Fruit fly (Drosophila melanogaster) whole organism, embryonic: Measurements from ENCODE around the gene RpL6.

ENCODE experiments used
- ATbp ChIP-seq: fragments of 200-800 bp; sonication (Bioruptor generic); optimal IDR thresholded peaks from 2 replicates; lab custom pipeline; 2017; ENCODE audit warnings: missing biosample characterization, mild to moderate bottlenecking, missing genetic modification characterization, missing genetic modification reagents
- Ada2b ChIP-seq: fragments of 200-800 bp; sonication (Bioruptor generic); IDR thresholded peaks from 2 replicates; pipeline ENCODE4 v1.3.6; 2022; ENCODE audit warnings: missing biosample characterization, missing genetic modification characterization
- Adf1 ChIP-seq: fragments of 200-800 bp; sonication (Bioruptor generic); IDR thresholded peaks from 2 replicates; pipeline ENCODE4 v1.3.6; 2022; ENCODE audit warnings: missing biosample characterization, missing genetic modification characterization
- Antp ChIP-seq: fragments of 200-800 bp; sonication (Bioruptor generic); optimal IDR thresholded peaks from 3 replicates; lab custom pipeline; 2016; ENCODE audit warnings: missing biosample characterization, missing genetic modification characterization
- CG10565 ChIP-seq: fragments of 200-800 bp; sonication (Bioruptor generic); optimal IDR thresholded peaks from 3 replicates; lab custom pipeline; 2016; ENCODE audit warnings: missing biosample characterization, mild to moderate bottlenecking, missing genetic modification characterization
- CG10654 ChIP-seq: fragments of 200-800 bp; sonication (Bioruptor generic); optimal IDR thresholded peaks from 2 replicates; lab custom pipeline; 2016; ENCODE audit warnings: missing biosample characterization, missing genetic modification characterization
- CG11696 ChIP-seq: fragments of 200-800 bp; sonication (Bioruptor generic); IDR thresholded peaks from 2 replicates; pipeline ENCODE4 v1.3.6; 2022; ENCODE audit warnings: missing biosample characterization, missing genetic modification characterization
- CG12299 ChIP-seq: fragments of 200-800 bp; sonication (Bioruptor generic); optimal IDR thresholded peaks from 2 replicates; lab custom pipeline; 2018; ENCODE audit warnings: missing biosample characterization, mild to moderate bottlenecking, missing genetic modification characterization
- CG1233 ChIP-seq: fragments of 200-800 bp; sonication (Bioruptor generic); optimal IDR thresholded peaks from 4 replicates; lab custom pipeline; 2018; ENCODE audit warnings: missing biosample characterization, mild to moderate bottlenecking, missing genetic modification characterization
- CG12659 ChIP-seq: fragments of 200-800 bp; sonication (Bioruptor generic); optimal IDR thresholded peaks from 3 replicates; lab custom pipeline; 2017; ENCODE audit warnings: mild to moderate bottlenecking, missing biosample characterization, missing genetic modification reagents, missing genetic modification characterization
- CG13894 ChIP-seq: fragments of 200-800 bp; sonication (Bioruptor generic); optimal IDR thresholded peaks from 3 replicates; lab custom pipeline; 2018; ENCODE audit warnings: missing biosample characterization, mild to moderate bottlenecking, missing genetic modification characterization, moderate library complexity
- CG14710 ChIP-seq: fragments of 200-800 bp; sonication (Bioruptor generic); optimal IDR thresholded peaks from 3 replicates; lab custom pipeline; 2019; ENCODE audit warnings: missing biosample characterization, mild to moderate bottlenecking, missing genetic modification characterization, moderate library complexity
- CG16779 ChIP-seq: fragments of 200-800 bp; sonication (Bioruptor generic); IDR thresholded peaks from 2 replicates; pipeline ENCODE4 v1.3.6; 2022; ENCODE audit warnings: missing biosample characterization, missing genetic modification characterization
- CG16863 ChIP-seq: fragments of 200-800 bp; sonication (Bioruptor generic); optimal IDR thresholded peaks from 3 replicates; lab custom pipeline; 2016; ENCODE audit warnings: missing biosample characterization, missing genetic modification characterization
- CG17186 ChIP-seq: fragments of 200-800 bp; sonication (Bioruptor generic); optimal IDR thresholded peaks from 3 replicates; lab custom pipeline; 2017; ENCODE audit warnings: missing biosample characterization, missing genetic modification reagents, missing genetic modification characterization
- CG17361 ChIP-seq: fragments of 200-800 bp; sonication (Bioruptor generic); IDR thresholded peaks from 3 replicates; pipeline ENCODE4 v1.3.6; 2022; ENCODE audit warnings: missing biosample characterization, missing genetic modification characterization
- CG18476 ChIP-seq: fragments of 200-800 bp; sonication (Bioruptor generic); optimal IDR thresholded peaks from 2 replicates; lab custom pipeline; 2016; ENCODE audit warnings: missing biosample characterization, mild to moderate bottlenecking, missing genetic modification characterization
- CG2202 ChIP-seq: fragments of 200-800 bp; sonication (Bioruptor generic); optimal IDR thresholded peaks from 2 replicates; lab custom pipeline; 2018; ENCODE audit warnings: missing biosample characterization, mild to moderate bottlenecking, missing genetic modification characterization
- CG2889 ChIP-seq: fragments of 200-800 bp; sonication (Bioruptor generic); IDR thresholded peaks from 3 replicates; pipeline ENCODE4 v1.3.6; 2022; ENCODE audit warnings: missing biosample characterization, missing genetic modification characterization
- CG32767 ChIP-seq: fragments of 200-800 bp; sonication (Bioruptor generic); IDR thresholded peaks from 2 replicates; pipeline ENCODE4 v1.3.6; 2022; ENCODE audit warnings: missing biosample characterization, missing genetic modification characterization
- CG33557 ChIP-seq: fragments of 200-800 bp; sonication (Bioruptor generic); optimal IDR thresholded peaks from 2 replicates; lab custom pipeline; 2019; ENCODE audit warnings: missing biosample characterization, mild to moderate bottlenecking, missing genetic modification characterization, moderate library complexity
- CG34376 ChIP-seq: fragments of 200-800 bp; sonication (Bioruptor generic); optimal IDR thresholded peaks from 2 replicates; lab custom pipeline; 2018; ENCODE audit warnings: missing biosample characterization, mild to moderate bottlenecking, missing genetic modification characterization
- CG6175 ChIP-seq: fragments of 200-800 bp; sonication (Bioruptor generic); IDR thresholded peaks from 3 replicates; pipeline ENCODE4 v1.3.6; 2022; ENCODE audit warnings: missing biosample characterization, missing genetic modification characterization
- CG7963 ChIP-seq: fragments of 200-800 bp; sonication (Bioruptor generic); IDR thresholded peaks from 3 replicates; pipeline ENCODE4 v1.3.6; 2022; ENCODE audit warnings: missing biosample characterization, missing genetic modification characterization; ENCODE audit not compliant: partially characterized antibody
- CG7987 ChIP-seq: fragments of 200-800 bp; sonication (Bioruptor generic); optimal IDR thresholded peaks from 2 replicates; lab custom pipeline; 2018; ENCODE audit warnings: missing biosample characterization, mild to moderate bottlenecking, missing genetic modification characterization, moderate library complexity
- CG8388 ChIP-seq: fragments of 200-800 bp; sonication (Bioruptor generic); optimal IDR thresholded peaks from 2 replicates; lab custom pipeline; 2019; ENCODE audit warnings: missing biosample characterization, mild to moderate bottlenecking, missing genetic modification characterization, moderate library complexity
- Chrac-16 ChIP-seq: fragments of 200-800 bp; sonication (Bioruptor generic); optimal IDR thresholded peaks from 3 replicates; lab custom pipeline; 2016; ENCODE audit warnings: missing biosample characterization, missing genetic modification characterization
- Fer2 ChIP-seq: fragments of 200-800 bp; sonication (Bioruptor generic); optimal IDR thresholded peaks from 2 replicates; lab custom pipeline; 2018; ENCODE audit warnings: missing biosample characterization, mild to moderate bottlenecking, missing genetic modification characterization, moderate library complexity
- GATAe ChIP-seq: fragments of 200-800 bp; sonication (Bioruptor generic); conservative IDR thresholded peaks from 2 replicates; pipeline ENCODE4 v1.3.6; 2022; ENCODE audit warnings: missing biosample characterization, missing genetic modification characterization
- NC2α ChIP-seq: fragments of 200-800 bp; sonication (Bioruptor generic); optimal IDR thresholded peaks from 2 replicates; lab custom pipeline; 2016; ENCODE audit warnings: missing biosample characterization, missing genetic modification characterization
- NC2β ChIP-seq: fragments of 200-800 bp; sonication (Bioruptor generic); optimal IDR thresholded peaks from 2 replicates; lab custom pipeline; 2016; ENCODE audit warnings: missing biosample characterization, missing genetic modification characterization
- NFAT ChIP-seq: fragments of 200-800 bp; sonication (Bioruptor generic); IDR thresholded peaks from 2 replicates; pipeline ENCODE4 v1.3.6; 2022; ENCODE audit warnings: missing biosample characterization, missing genetic modification characterization
- Nf-YC ChIP-seq: fragments of 200-800 bp; optimal IDR thresholded peaks from 3 replicates; lab custom pipeline; 2019; ENCODE audit warnings: missing biosample characterization, mild to moderate bottlenecking, missing genetic modification characterization, moderate library complexity
- Taf1 ChIP-seq: fragments of 200-800 bp; sonication (Bioruptor generic); IDR thresholded peaks from 2 replicates; pipeline ENCODE4 v1.3.6; 2022; ENCODE audit warnings: missing biosample characterization, missing genetic modification characterization
- bbx ChIP-seq: fragments of 200-800 bp; sonication (Bioruptor generic); IDR thresholded peaks from 2 replicates; pipeline ENCODE4 v1.3.6; 2022; ENCODE audit warnings: missing biosample characterization, missing genetic modification characterization; ENCODE audit not compliant: partially characterized antibody
- btn ChIP-seq: fragments of 200-800 bp; sonication (Bioruptor generic); optimal IDR thresholded peaks from 2 replicates; lab custom pipeline; 2016; ENCODE audit warnings: missing biosample characterization, missing genetic modification characterization
- chif ChIP-seq, 2 experiments: fragments of 200-800 bp; sonication (Bioruptor generic); optimal IDR thresholded peaks; 3 replicates each; lab custom pipeline; 2016; ENCODE audit warnings: missing biosample characterization in 2 of 2, missing genetic modification characterization in 2 of 2
- crol ChIP-seq: fragments of 200-800 bp; sonication (Bioruptor generic); IDR thresholded peaks from 2 replicates; pipeline ENCODE4 v1.3.6; 2022; ENCODE audit warnings: missing biosample characterization, missing genetic modification characterization
- gem ChIP-seq: fragments of 200-800 bp; sonication (Bioruptor generic); optimal IDR thresholded peaks from 2 replicates; lab custom pipeline; 2019; ENCODE audit warnings: missing biosample characterization, mild to moderate bottlenecking, missing genetic modification characterization, moderate library complexity
- gsb ChIP-seq: fragments of 200-800 bp; sonication (Bioruptor generic); IDR thresholded peaks from 2 replicates; pipeline ENCODE4 v1.3.6; 2022; ENCODE audit warnings: missing biosample characterization, missing genetic modification characterization
- hkb ChIP-seq, 2 experiments: fragments of 200-800 bp in 1 of 2; fragments of >200 bp in 1 of 2; sonication (Bioruptor generic) in 1 of 2; IDR thresholded peaks in 1 of 2; optimal IDR thresholded peaks in 1 of 2; 2 replicates each; pipeline versions ENCODE4 v1.3.6 to Lab custom; 2017 to 2022; ENCODE audit warnings: missing biosample characterization in 1 of 2, missing genetic modification characterization in 1 of 2
- insv ChIP-seq, 2 experiments: fragments of 200-800 bp; sonication (Bioruptor generic); optimal IDR thresholded peaks; 3 replicates each; lab custom pipeline; 2016 to 2018; ENCODE audit warnings: missing biosample characterization in 2 of 2, missing genetic modification characterization in 2 of 2
- lab ChIP-seq: fragments of 200-800 bp; sonication (Bioruptor generic); optimal IDR thresholded peaks from 3 replicates; lab custom pipeline; 2017; ENCODE audit warnings: missing biosample characterization, missing genetic modification characterization, mild to moderate bottlenecking, moderate library complexity, missing genetic modification reagents
- lilli ChIP-seq: fragments of 200-800 bp; sonication (Bioruptor generic); optimal IDR thresholded peaks from 3 replicates; lab custom pipeline; 2016; ENCODE audit warnings: missing biosample characterization, missing genetic modification characterization
- lola ChIP-seq, 3 experiments: fragments of >200 bp in 2 of 3; fragments of 200-800 bp in 1 of 3; sonication (Bioruptor generic) in 1 of 3; optimal IDR thresholded peaks; 2 replicates each; lab custom pipeline; 2017 to 2019; ENCODE audit warnings: missing biosample characterization in 3 of 3, missing genetic modification characterization in 3 of 3, mild to moderate bottlenecking in 1 of 3, moderate library complexity in 1 of 3
- maf-S ChIP-seq: fragments of 200-800 bp; sonication (Bioruptor generic); optimal IDR thresholded peaks from 2 replicates; lab custom pipeline; 2016; ENCODE audit warnings: missing biosample characterization, missing genetic modification characterization
- mld ChIP-seq: fragments of 200-800 bp; sonication (Bioruptor generic); IDR thresholded peaks from 3 replicates; pipeline ENCODE4 v1.3.6; 2022; ENCODE audit warnings: missing biosample characterization, missing genetic modification characterization; ENCODE audit not compliant: partially characterized antibody
- slbo ChIP-seq: fragments of 200-800 bp; sonication (Bioruptor generic); IDR thresholded peaks from 2 replicates; pipeline ENCODE4 v1.3.6; 2022; ENCODE audit warnings: missing biosample characterization, missing genetic modification characterization
- sug ChIP-seq: fragments of 200-800 bp; optimal IDR thresholded peaks from 2 replicates; lab custom pipeline; 2019; ENCODE audit warnings: missing biosample characterization, mild to moderate bottlenecking, missing genetic modification characterization, moderate library complexity
- tll ChIP-seq, 2 experiments: fragments of 200-800 bp in 1 of 2; fragments of >200 bp in 1 of 2; sonication (Bioruptor generic) in 1 of 2; optimal IDR thresholded peaks; 2 replicates each; lab custom pipeline; 2017 to 2019; ENCODE audit warnings: missing biosample characterization in 2 of 2, missing genetic modification characterization in 2 of 2, mild to moderate bottlenecking in 1 of 2, moderate library complexity in 1 of 2
- zen ChIP-seq: fragments of 200-800 bp; sonication (Bioruptor generic); optimal IDR thresholded peaks from 3 replicates; lab custom pipeline; 2018; ENCODE audit warnings: missing biosample characterization, mild to moderate bottlenecking, missing genetic modification characterization, moderate library complexity

RpL6 gene

DNA sequence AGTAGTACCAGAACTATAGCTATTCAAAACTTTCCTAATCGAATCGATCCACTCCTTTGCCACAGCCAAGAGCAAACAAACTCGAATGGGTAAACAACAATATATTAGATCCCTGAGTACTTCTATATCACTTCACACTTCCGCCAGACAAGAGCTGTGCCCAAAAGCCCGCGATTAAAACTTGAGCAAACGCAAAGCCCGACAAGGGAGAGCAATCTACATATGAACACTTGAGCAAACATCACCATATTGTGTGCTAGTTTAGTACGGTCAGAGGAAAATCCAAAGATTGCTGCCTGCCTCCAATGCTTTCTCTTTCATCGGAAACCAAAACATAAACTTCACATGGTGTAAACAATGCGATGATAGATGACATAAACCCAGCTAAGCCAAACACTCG lies 7.7 kb upstream of the RpL6 start (continued):
- no peak for TF ChIP-seq Antp (GFP tag; lab: Kevin White, UChicago)
- TF ChIP-seq CG8388 (GFP tag; lab: Kevin White, UChicago), result no peak
- no peak for TF ChIP-seq gsb (GFP tag; lab: Robert Waterston, UW)
- TF ChIP-seq CG16863 (GFP tag; lab: Kevin White, UChicago), result no peak
- no peak for TF ChIP-seq sug (tag; lab: Kevin White, UChicago)
- TF ChIP-seq Nf-YC, result peak; percentile 3
- no peak for TF ChIP-seq Adf1 (GFP tag; lab: Robert Waterston, UW)
- TF ChIP-seq CG7963 (GFP tag; lab: Robert Waterston, UW), result no peak
- TF ChIP-seq CG7987, result no peak
- no peak for TF ChIP-seq CG17186 (GFP tag; lab: Kevin White, UChicago)
- TF ChIP-seq lab (GFP tag; lab: Kevin White, UChicago), result peak; percentile 36
- no peak for TF ChIP-seq CG33557 (GFP tag; lab: Kevin White, UChicago)
- TF ChIP-seq GATAe, result no peak
- TF ChIP-seq crol, result no peak
- no peak for TF ChIP-seq CG10565 (GFP tag; lab: Kevin White, UChicago)
- no peak for TF ChIP-seq CG1233 (GFP tag; lab: Kevin White, UChicago)
- TF ChIP-seq CG14710 (tag; lab: Kevin White, UChicago), result no peak
- no peak for TF ChIP-seq chif (GFP tag; optimal IDR thresholded peaks at IDR 0.05; lab: Kevin White, UChicago)
- TF ChIP-seq gem (tag; lab: Kevin White, UChicago), result no peak
- TF ChIP-seq ATbp (GFP tag; lab: Kevin White, UChicago), result peak; percentile 61
- no peak for TF ChIP-seq zen (tag; lab: Kevin White, UChicago)
- no peak for TF ChIP-seq maf-S (GFP tag; lab: Kevin White, UChicago)
- TF ChIP-seq NC2β, result no peak
- TF ChIP-seq NFAT, result no peak
- TF ChIP-seq CG12299 (tag; lab: Kevin White, UChicago), result no peak
- TF ChIP-seq NC2α (GFP tag; lab: Kevin White, UChicago), result no peak
- TF ChIP-seq Chrac-16 (GFP tag; lab: Kevin White, UChicago), result no peak
- no peak for TF ChIP-seq CG17361 (GFP tag; lab: Robert Waterston, UW)
- TF ChIP-seq lola (GFP tag; optimal IDR thresholded peaks at IDR 0.05; lab: Kevin White, UChicago), result no peak
- no peak for TF ChIP-seq CG2202 (tag; lab: Kevin White, UChicago)
- TF ChIP-seq bbx (GFP tag; lab: Robert Waterston, UW), result no peak
- no peak for TF ChIP-seq mld (GFP tag; lab: Robert Waterston, UW)
- TF ChIP-seq tll (GFP tag; optimal IDR thresholded peaks at IDR 0.05; lab: Kevin White, UChicago), result no peak
- TF ChIP-seq hkb (optimal IDR thresholded peaks at IDR 0.05; lab: Kevin White, UChicago), result no peak
- no peak for TF ChIP-seq hkb (GFP tag; IDR thresholded peaks at IDR 0.05; lab: Robert Waterston, UW)
- TF ChIP-seq CG12659 (GFP tag; lab: Kevin White, UChicago), result no peak
- peak; percentile 15 for TF ChIP-seq CG13894 (tag; lab: Kevin White, UChicago)
- TF ChIP-seq CG10654, result no peak
- TF ChIP-seq CG34376 (GFP tag; lab: Kevin White, UChicago), result peak; percentile 9
- no peak for TF ChIP-seq slbo (GFP tag; lab: Robert Waterston, UW)
- no peak for TF ChIP-seq insv (GFP tag; optimal IDR thresholded peaks at IDR 0.05; lab: Kevin White, UChicago)
- no peak for TF ChIP-seq Fer2 (tag; lab: Kevin White, UChicago)
- TF ChIP-seq CG6175 (GFP tag; lab: Robert Waterston, UW), result no peak
- TF ChIP-seq Taf1 (GFP tag; lab: Robert Waterston, UW), result no peak
- TF ChIP-seq CG2889 (GFP tag; lab: Robert Waterston, UW), result no peak
- TF ChIP-seq CG16779 (GFP tag; lab: Robert Waterston, UW), result no peak
- TF ChIP-seq Ada2b (GFP tag; lab: Robert Waterston, UW), result no peak
- no peak for TF ChIP-seq CG18476
- no peak for TF ChIP-seq CG32767
- peak; percentile 8; the same call in 1 of the 2 replicates for TF ChIP-seq CG11696 (GFP tag; lab: Robert Waterston, UW)
- TF ChIP-seq btn (GFP tag; lab: Kevin White, UChicago), result no peak
- TF ChIP-seq lilli (GFP tag; lab: Kevin White, UChicago), result no peak
